Worm (Caenorhabditis elegans): ENCODE results near the gene nhr-222.

nhr-222 gene

ce11 chrV:3579795-3580194, 36.6 kb upstream of the nhr-222 start (continued):
- TF ChIP-seq mef-2 (tag; optimal IDR thresholded peaks at IDR 0.05), result no peak
- TF ChIP-seq sup-37 (GFP tag; optimal IDR thresholded peaks at IDR 0.05), result no peak
- peak; percentile 29; the same call in 1 of the 2 replicates for TF ChIP-seq nhr-19 (GFP tag; conservative IDR thresholded peaks at IDR 0.05)
- TF ChIP-seq lin-14 (GFP tag; optimal IDR thresholded peaks at IDR 0.05), result peak; percentile 85
- no peak for TF ChIP-seq egl-13 (tag; optimal IDR thresholded peaks at IDR 0.05)
- TF ChIP-seq lin-35 (GFP tag; optimal IDR thresholded peaks at IDR 0.05), result peak; percentile 73 to 86
- TF ChIP-seq C16A3.4 (tag; optimal IDR thresholded peaks at IDR 0.05), result peak; percentile 15

DNA sequence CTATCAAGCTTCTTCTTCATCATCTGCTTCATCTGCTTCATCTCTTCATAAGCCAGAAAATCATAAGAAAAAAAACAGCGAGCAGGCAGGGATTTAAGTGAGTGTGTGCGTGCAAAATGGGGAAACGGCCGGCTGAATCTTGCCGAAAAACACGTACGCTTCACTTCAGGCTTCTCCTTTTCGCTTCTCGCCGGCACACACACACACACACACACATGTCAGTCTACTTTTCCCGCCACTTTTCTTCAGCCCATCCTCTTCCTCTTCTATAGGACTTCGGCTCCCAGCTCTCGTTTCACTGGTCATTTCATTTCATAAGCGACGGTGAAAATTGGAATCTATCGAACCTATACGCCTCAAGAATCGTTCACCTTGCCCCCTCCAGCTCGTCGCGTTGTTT, 36.0 kb upstream of the nhr-222 start:
- peak; percentile 6 for TF ChIP-seq dsc-1 (tag; optimal IDR thresholded peaks at IDR 0.05)
- TF ChIP-seq ceh-8 (GFP tag; optimal IDR thresholded peaks at IDR 0.05), result no peak
- no peak for TF ChIP-seq efl-1 (optimal IDR thresholded peaks at IDR 0.05)
- peak in 1 of 2 experiments; percentile 88 for TF ChIP-seq efl-1 (GFP tag; optimal IDR thresholded peaks at IDR 0.05 in 1 of 2)
- TF ChIP-seq fkh-8 (tag; optimal IDR thresholded peaks at IDR 0.05), result peak; percentile 27
- no peak for TF ChIP-seq unc-98 (GFP tag; IDR thresholded peaks at IDR 0.05)
- peak in 1 of 3 experiments; percentile 11 for TF ChIP-seq dpl-1 (GFP tag; optimal IDR thresholded peaks at IDR 0.05)
- TF ChIP-seq lin-14 (GFP tag; optimal IDR thresholded peaks at IDR 0.05), result peak; percentile 29

ce11 chrV:3578813-3579212, 35.6 kb upstream of the nhr-222 start, which contains the start of gene pygl-1:
TSS of gene pygl-1 (plus strand) at chrV:3579023.
- TF ChIP-seq dpl-1 (GFP tag; optimal IDR thresholded peaks at IDR 0.05) (peak in 2 of 3 experiments; percentile 24 to 70), nhr-84 (tag; optimal IDR thresholded peaks at IDR 0.05) (no peak), F16B12.6 (tag; optimal IDR thresholded peaks at IDR 0.05) (peak; percentile 32), efl-1 (optimal IDR thresholded peaks at IDR 0.05) (peak; percentile 46 to 73), efl-1 (GFP tag; optimal IDR thresholded peaks at IDR 0.05 in 1 of 2) (peak; percentile 64 to 90), lin-35 (GFP tag; optimal IDR thresholded peaks at IDR 0.05) (peak; percentile 6 to 54), jun-1 (tag; optimal IDR thresholded peaks at IDR 0.05) (no peak), lsy-2 (tag; optimal IDR thresholded peaks at IDR 0.05) (peak; percentile 64 to 92), skn-1 (tag; optimal IDR thresholded peaks at IDR 0.05) (no peak), nhr-77 (tag; optimal IDR thresholded peaks at IDR 0.05) (no peak), mef-2 (tag; optimal IDR thresholded peaks at IDR 0.05) (no peak), vab-15 (tag; optimal IDR thresholded peaks at IDR 0.05) (no peak), ceh-88 (GFP tag; IDR thresholded peaks at IDR 0.05) (no peak)

- TF ChIP-seq ztf-4 (tag; optimal IDR thresholded peaks at IDR 0.05), result no peak
- no peak for TF ChIP-seq unc-86 (tag; optimal IDR thresholded peaks at IDR 0.05)
- no peak for TF ChIP-seq unc-130 (tag; optimal IDR thresholded peaks at IDR 0.05)
- TF ChIP-seq lin-14 (GFP tag; optimal IDR thresholded peaks at IDR 0.05), result no peak
- no peak for TF ChIP-seq C04F5.9 (tag; optimal IDR thresholded peaks at IDR 0.05)
- TF ChIP-seq skn-1 (tag; optimal IDR thresholded peaks at IDR 0.05), result no peak
- TF ChIP-seq ets-5 (GFP tag; IDR thresholded peaks at IDR 0.05), result no peak
- TF ChIP-seq elt-2 (tag; optimal IDR thresholded peaks at IDR 0.05), result no peak
- TF ChIP-seq sptf-1 (tag; optimal IDR thresholded peaks at IDR 0.05), result no peak
- no peak for TF ChIP-seq nhr-237 (tag; optimal IDR thresholded peaks at IDR 0.05)
- no peak for TF ChIP-seq mef-2 (tag; optimal IDR thresholded peaks at IDR 0.05)
- TF ChIP-seq ces-1 (GFP tag; optimal IDR thresholded peaks at IDR 0.05), result no peak
- TF ChIP-seq ceh-82 (tag; optimal IDR thresholded peaks at IDR 0.05), result no peak
- no peak for TF ChIP-seq snpc-4 (tag; optimal IDR thresholded peaks at IDR 0.05)
- TF ChIP-seq hpl-2 (GFP tag; optimal IDR thresholded peaks at IDR 0.05), result no peak
- no peak for TF ChIP-seq nhr-90 (tag; optimal IDR thresholded peaks at IDR 0.05; ENCODE audit: poor library complexity)
- TF ChIP-seq ceh-63 (GFP tag; optimal IDR thresholded peaks at IDR 0.05), result no peak
These were observed 32.5 kb upstream of the nhr-222 start, which contains the start of gene grl-27 for ce11 chrV:3575759-3576158. TSS of gene grl-27 (minus strand) at chrV:3575859.
